Fruit fly (Drosophila melanogaster): ENCODE data around the gene Krn.

Krn gene

DNA sequence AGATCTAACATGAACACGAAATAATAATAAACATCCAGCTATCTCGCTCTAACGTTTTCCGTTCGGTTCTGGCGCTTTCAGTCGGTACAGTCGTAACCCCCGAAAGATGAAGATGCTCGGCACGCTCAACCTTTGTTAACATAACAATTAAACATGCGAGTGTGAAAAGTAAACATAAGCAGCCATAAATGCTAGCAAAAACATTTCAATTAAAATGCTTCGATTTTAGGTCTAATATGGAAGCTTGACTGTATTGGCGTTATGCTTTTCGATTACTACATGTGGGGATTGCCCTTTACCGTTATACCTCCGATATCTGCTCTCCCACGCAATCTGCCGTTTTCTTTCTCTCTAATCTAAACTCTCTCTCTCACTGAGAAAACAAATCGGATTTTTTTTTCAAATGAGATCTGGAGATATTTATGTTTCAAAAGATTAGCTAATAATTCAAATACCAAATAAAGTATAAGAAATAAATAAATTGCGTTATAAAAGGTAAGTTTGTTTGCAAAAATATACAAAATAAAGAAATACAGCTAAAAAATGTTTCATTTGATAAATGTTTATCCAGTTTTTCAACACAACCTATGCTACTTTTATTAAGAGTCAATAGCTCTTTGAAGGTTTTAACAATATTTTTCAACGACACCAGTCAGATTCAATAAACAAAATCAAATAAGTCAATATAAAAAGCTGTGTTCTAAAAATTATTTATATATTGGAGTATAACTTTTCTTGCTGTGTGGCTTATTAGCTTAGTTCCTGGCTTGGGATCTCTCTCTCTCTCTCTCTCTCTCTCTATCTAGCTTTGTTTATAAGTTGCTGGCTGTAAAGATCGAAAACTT is 4.6 kb upstream of the Krn start (continued):
- peak; percentile 97 for TF ChIP-seq lilli (GFP tag; optimal IDR thresholded peaks at IDR 0.05)
- peak; percentile 28 for TF ChIP-seq lbe (GFP tag; optimal IDR thresholded peaks at IDR 0.05)
- peak; percentile 76 for TF ChIP-seq CG16815 (GFP tag; optimal IDR thresholded peaks at IDR 0.05)
- peak; percentile 92 for TF ChIP-seq Aef1 (GFP tag; IDR thresholded peaks at IDR 0.05)
- TF ChIP-seq CG17359 (tag; optimal IDR thresholded peaks at IDR 0.05) = peak; percentile 91
- TF ChIP-seq CHES-1-like (GFP tag; optimal IDR thresholded peaks at IDR 0.05) = peak; percentile 93
- TF ChIP-seq CG13296 (GFP tag; optimal IDR thresholded peaks at IDR 0.05) = peak; percentile 79
- no peak for TF ChIP-seq Kr (GFP tag; optimal IDR thresholded peaks at IDR 0.05)
- no peak for TF ChIP-seq CG8478 (optimal IDR thresholded peaks at IDR 0.05)
- TF ChIP-seq CG32772 (GFP tag; IDR thresholded peaks at IDR 0.05) = peak; percentile 92
- peak; percentile 32 for TF ChIP-seq CG10431 (GFP tag; optimal IDR thresholded peaks at IDR 0.05)
- peak; percentile 76 for TF ChIP-seq Nf-YA (GFP tag; IDR thresholded peaks at IDR 0.05)
- TF ChIP-seq HHEX (GFP tag; optimal IDR thresholded peaks at IDR 0.05) = peak; percentile 88
- peak; percentile 90 for TF ChIP-seq ind (GFP tag; optimal IDR thresholded peaks at IDR 0.05)
- peak; percentile 86 for TF ChIP-seq Xbp1 (GFP tag; optimal IDR thresholded peaks at IDR 0.05)
- TF ChIP-seq ERR (GFP tag; optimal IDR thresholded peaks at IDR 0.05) = peak; percentile 92
- TF ChIP-seq CG16813 (GFP tag; IDR thresholded peaks at IDR 0.05; ENCODE audit: partially characterized antibody) = no peak
- peak; percentile 78 for TF ChIP-seq nau (GFP tag; optimal IDR thresholded peaks at IDR 0.05)
- peak; percentile 82 for TF ChIP-seq Asciz (GFP tag; optimal IDR thresholded peaks at IDR 0.05)
- TF ChIP-seq CG13624 (GFP tag; optimal IDR thresholded peaks at IDR 0.05) = peak; percentile 93
- TF ChIP-seq CG3995 (GFP tag; optimal IDR thresholded peaks at IDR 0.05) = peak; percentile 60
- TF ChIP-seq Xrp1 (GFP tag; IDR thresholded peaks at IDR 0.05) = peak; percentile 89
- TF ChIP-seq trem (tag; optimal IDR thresholded peaks at IDR 0.05) = peak; percentile 54
- TF ChIP-seq CG2120 (GFP tag; optimal IDR thresholded peaks at IDR 0.05) = peak; percentile 98
- peak; percentile 95 for TF ChIP-seq shn (GFP tag; optimal IDR thresholded peaks at IDR 0.05)
- TF ChIP-seq CG12104 (GFP tag; optimal IDR thresholded peaks at IDR 0.05) = peak; percentile 27
- no peak for TF ChIP-seq D (optimal IDR thresholded peaks at IDR 0.05)
- peak; percentile 56 for TF ChIP-seq D (GFP tag; optimal IDR thresholded peaks at IDR 0.05)
- peak; percentile 70 for TF ChIP-seq CG4707 (GFP tag; optimal IDR thresholded peaks at IDR 0.05)
- TF ChIP-seq run (tag; optimal IDR thresholded peaks at IDR 0.05) = peak; percentile 51
- TF ChIP-seq crc (GFP tag; optimal IDR thresholded peaks at IDR 0.05) = peak; percentile 88
- peak; percentile 89 for TF ChIP-seq CG7839 (tag; optimal IDR thresholded peaks at IDR 0.05)
- no peak for TF ChIP-seq pfk (GFP tag; optimal IDR thresholded peaks at IDR 0.05)
- peak; percentile 63 for TF ChIP-seq B-H2 (GFP tag; optimal IDR thresholded peaks at IDR 0.05)
- no peak for TF ChIP-seq gfzf (GFP tag; optimal IDR thresholded peaks at IDR 0.05)
- TF ChIP-seq h (optimal IDR thresholded peaks at IDR 0.05) = no peak
- peak; percentile 89 for TF ChIP-seq ase (GFP tag; IDR thresholded peaks at IDR 0.05)
- TF ChIP-seq CG5180 (GFP tag; optimal IDR thresholded peaks at IDR 0.05) = peak; percentile 40
- TF ChIP-seq CG6854 (GFP tag; optimal IDR thresholded peaks at IDR 0.05) = peak; percentile 72
- peak; percentile 85 for TF ChIP-seq Bdp1 (GFP tag; optimal IDR thresholded peaks at IDR 0.05)
- peak; percentile 81 for TF ChIP-seq Blimp-1 (GFP tag; optimal IDR thresholded peaks at IDR 0.05)
- peak; percentile 65 for TF ChIP-seq bigmax (GFP tag; optimal IDR thresholded peaks at IDR 0.05)
- peak; percentile 91 for TF ChIP-seq Mrtf (GFP tag; IDR thresholded peaks at IDR 0.05)
- peak; percentile 40 for TF ChIP-seq ac (GFP tag; optimal IDR thresholded peaks at IDR 0.05)
- peak; percentile 42 for TF ChIP-seq CG6654 (GFP tag; optimal IDR thresholded peaks at IDR 0.05)
- TF ChIP-seq Dbx (GFP tag; IDR thresholded peaks at IDR 0.05) = peak; percentile 95
- TF ChIP-seq slou (GFP tag; optimal IDR thresholded peaks at IDR 0.05) = peak; percentile 77
- TF ChIP-seq seq (GFP tag; IDR thresholded peaks at IDR 0.05) = peak; percentile 89
- TF ChIP-seq sqz (GFP tag; optimal IDR thresholded peaks at IDR 0.05) = peak; percentile 30
- peak; percentile 89 for TF ChIP-seq CG12219 (GFP tag; optimal IDR thresholded peaks at IDR 0.05)

Measured in whole organism, embryonic.